Worm (Caenorhabditis elegans) whole organism, L2 larva: ENCODE measurements around the gene F14D7.14.

Experiments
- R02D3.7 ChIP-seq: fragments of 150-350 bp; optimal IDR thresholded peaks from 2 replicates; lab custom pipeline; 2014; ENCODE audit warnings: missing biosample characterization, missing genetic modification characterization
- ZK546.5 ChIP-seq: sonication (generic microtip); optimal IDR thresholded peaks from 2 replicates; lab custom pipeline; 2017; ENCODE audit warnings: missing biosample characterization, missing genetic modification characterization
- elt-3 ChIP-seq: sonication (generic microtip); optimal IDR thresholded peaks from 2 replicates; lab custom pipeline; 2017; ENCODE audit warnings: missing biosample characterization, missing genetic modification characterization
- fos-1 ChIP-seq: fragments of 150-350 bp; optimal IDR thresholded peaks from 2 replicates; lab custom pipeline; 2014; ENCODE audit warnings: missing biosample characterization, missing genetic modification characterization
- lin-13 ChIP-seq: fragments of 150-350 bp; optimal IDR thresholded peaks from 2 replicates; lab custom pipeline; 2014; ENCODE audit warnings: missing biosample characterization, missing genetic modification reagents, missing genetic modification characterization
- nhr-11 ChIP-seq: fragments of 150-350 bp; optimal IDR thresholded peaks from 2 replicates; lab custom pipeline; 2014; ENCODE audit warnings: missing biosample characterization, missing genetic modification characterization
- snpc-4 ChIP-seq: fragments of 150-350 bp; optimal IDR thresholded peaks from 2 replicates; lab custom pipeline; 2014; ENCODE audit warnings: missing biosample characterization, missing genetic modification characterization
- ztf-11 ChIP-seq: sonication (generic microtip); optimal IDR thresholded peaks from 2 replicates; lab custom pipeline; 2017; ENCODE audit warnings: missing biosample characterization, missing genetic modification characterization

- TF ChIP-seq fos-1 (tag; lab: Kevin White, UChicago) (no peak), lin-13 (GFP tag; lab: Kevin White, UChicago) (no peak), elt-3 (tag; lab: Kevin White, UChicago) (no peak), ztf-11 (tag; lab: Kevin White, UChicago) (no peak), snpc-4 (no peak), ZK546.5 (no peak), nhr-11 (tag; lab: Kevin White, UChicago) (no peak), R02D3.7 (tag; lab: Kevin White, UChicago) (no peak)
Observed at ce11 chrV:14320730-14321319, 11.1 kb downstream of the F14D7.14 start.
